Worm (Caenorhabditis elegans) whole organism, L3 larva: ENCODE data around the gene grl-10.
A peak's percentile ranks its signal among the peaks of the same experiment; 100 is the strongest.

Experiments used
- R02D3.7 ChIP-seq: fragments of 150-350 bp; optimal IDR thresholded peaks from 2 replicates; lab custom pipeline; 2014; ENCODE audit warnings: missing biosample characterization, missing genetic modification characterization
- ZK546.5 ChIP-seq: sonication (generic microtip); optimal IDR thresholded peaks from 2 replicates; lab custom pipeline; 2017; ENCODE audit warnings: missing biosample characterization, missing genetic modification characterization
- aly-2 ChIP-seq: fragments of 150-350 bp; optimal IDR thresholded peaks from 2 replicates; lab custom pipeline; 2014; ENCODE audit warnings: missing biosample characterization, missing genetic modification characterization
- ama-1 ChIP-seq: fragments of 150-350 bp; optimal IDR thresholded peaks from 2 replicates; lab custom pipeline; 2018
- ceh-16 ChIP-seq: sonication (generic microtip); optimal IDR thresholded peaks from 2 replicates; lab custom pipeline; 2017; ENCODE audit warnings: missing biosample characterization, missing genetic modification characterization
- ceh-28 ChIP-seq: fragments of 150-350 bp; optimal IDR thresholded peaks from 2 replicates; lab custom pipeline; 2014; ENCODE audit warnings: missing biosample characterization, missing genetic modification reagents, missing genetic modification characterization
- ceh-82 ChIP-seq: fragments of 150-350 bp; optimal IDR thresholded peaks from 2 replicates; lab custom pipeline; 2014; ENCODE audit warnings: missing biosample characterization, missing genetic modification characterization
- ceh-9 ChIP-seq: sonication (generic microtip); optimal IDR thresholded peaks from 2 replicates; lab custom pipeline; 2018; ENCODE audit warnings: missing biosample characterization, missing genetic modification characterization
- egl-27 ChIP-seq: sonication (generic microtip); optimal IDR thresholded peaks from 4 replicates; lab custom pipeline; 2017; ENCODE audit warnings: missing biosample characterization, missing genetic modification reagents, missing genetic modification characterization
- egl-5 ChIP-seq: fragments of 150-350 bp; optimal IDR thresholded peaks from 2 replicates; lab custom pipeline; 2017; ENCODE audit warnings: missing biosample characterization, missing genetic modification reagents, missing genetic modification characterization, inconsistent platforms
- elt-1 ChIP-seq: fragments of 150-350 bp; optimal IDR thresholded peaks from 2 replicates; lab custom pipeline; 2014; ENCODE audit warnings: missing biosample characterization, missing genetic modification characterization
- elt-2 ChIP-seq: sonication (generic microtip); optimal IDR thresholded peaks from 2 replicates; lab custom pipeline; 2016; ENCODE audit warnings: missing genetic modification reagents, mild to moderate bottlenecking, missing genetic modification characterization, missing compliant biosample characterization
- elt-3 ChIP-seq, 3 experiments: fragments of 150-350 bp in 1 of 3; sonication (generic microtip) in 2 of 3; optimal IDR thresholded peaks; 2 replicates in 2 of 3; 4 replicates in 1 of 3; lab custom pipeline; 2014 to 2017; ENCODE audit warnings: missing biosample characterization in 3 of 3, missing genetic modification characterization in 3 of 3
- fkh-10 ChIP-seq: sonication (generic microtip); optimal IDR thresholded peaks from 2 replicates; lab custom pipeline; 2017; ENCODE audit warnings: missing biosample characterization, missing genetic modification reagents, missing genetic modification characterization
- fkh-2 ChIP-seq: fragments of 150-350 bp; optimal IDR thresholded peaks from 2 replicates; lab custom pipeline; 2014; ENCODE audit warnings: missing biosample characterization, missing genetic modification reagents, missing genetic modification characterization
- fos-1 ChIP-seq: fragments of 150-350 bp; optimal IDR thresholded peaks from 2 replicates; lab custom pipeline; 2014; ENCODE audit warnings: missing biosample characterization, missing genetic modification characterization
- hmg-11 ChIP-seq: sonication (generic microtip); optimal IDR thresholded peaks from 2 replicates; lab custom pipeline; 2016; ENCODE audit warnings: missing genetic modification characterization, missing compliant biosample characterization
- jun-1 ChIP-seq: fragments of 150-350 bp; optimal IDR thresholded peaks from 2 replicates; lab custom pipeline; 2014; ENCODE audit warnings: missing biosample characterization, missing genetic modification reagents, missing genetic modification characterization
- lin-39 ChIP-seq: fragments of 150-350 bp; optimal IDR thresholded peaks from 2 replicates; lab custom pipeline; 2018; ENCODE audit warnings: missing biosample characterization, missing genetic modification reagents, missing genetic modification characterization
- lsy-12 ChIP-seq: sonication (generic microtip); optimal IDR thresholded peaks from 2 replicates; lab custom pipeline; 2016; ENCODE audit warnings: mild to moderate bottlenecking, missing genetic modification characterization, missing compliant biosample characterization
- mdl-1 ChIP-seq: fragments of 150-350 bp; optimal IDR thresholded peaks from 2 replicates; lab custom pipeline; 2014; ENCODE audit warnings: missing biosample characterization, missing genetic modification characterization
- mml-1 ChIP-seq: fragments of 150-350 bp; sonication (generic microtip); optimal IDR thresholded peaks from 3 replicates; lab custom pipeline; 2014; ENCODE audit warnings: missing biosample characterization, missing genetic modification characterization
- nfya-1 ChIP-seq: sonication (generic microtip); optimal IDR thresholded peaks from 2 replicates; lab custom pipeline; 2017; ENCODE audit warnings: missing genetic modification characterization, mild to moderate bottlenecking, missing compliant biosample characterization, antibody characterized with exemption, moderate library complexity; ENCODE audit not compliant: insufficient read depth
- nhr-11 ChIP-seq: fragments of 150-350 bp; optimal IDR thresholded peaks from 2 replicates; lab custom pipeline; 2014; ENCODE audit warnings: missing biosample characterization, missing genetic modification characterization
- nhr-12 ChIP-seq: fragments of 150-350 bp; optimal IDR thresholded peaks from 2 replicates; lab custom pipeline; 2014; ENCODE audit warnings: missing biosample characterization, missing genetic modification characterization
- nhr-23 ChIP-seq: fragments of 150-350 bp; optimal IDR thresholded peaks from 2 replicates; lab custom pipeline; 2014; ENCODE audit warnings: missing biosample characterization, missing genetic modification reagents, missing genetic modification characterization
- nhr-25 ChIP-seq: sonication (generic microtip); optimal IDR thresholded peaks from 2 replicates; lab custom pipeline; 2017; ENCODE audit warnings: missing biosample characterization, missing genetic modification characterization
- nhr-28 ChIP-seq: fragments of 150-350 bp; optimal IDR thresholded peaks from 2 replicates; lab custom pipeline; 2014; ENCODE audit warnings: missing biosample characterization, missing genetic modification characterization
- nhr-43 ChIP-seq: sonication (generic microtip); optimal IDR thresholded peaks from 2 replicates; lab custom pipeline; 2016; ENCODE audit warnings: mild to moderate bottlenecking, missing genetic modification characterization, missing compliant biosample characterization; ENCODE audit not compliant: poor library complexity, severe bottlenecking
- nhr-76 ChIP-seq: fragments of 150-350 bp; sonication (generic microtip); optimal IDR thresholded peaks from 5 replicates; lab custom pipeline; 2014; ENCODE audit warnings: missing biosample characterization, missing genetic modification characterization
- pha-4 ChIP-seq: fragments of 150-350 bp; optimal IDR thresholded peaks from 2 replicates; lab custom pipeline; 2014; ENCODE audit warnings: missing biosample characterization, missing genetic modification reagents, missing genetic modification characterization
- pqm-1 ChIP-seq: fragments of 150-350 bp; optimal IDR thresholded peaks from 2 replicates; lab custom pipeline; 2017; ENCODE audit warnings: missing biosample characterization, missing genetic modification characterization, inconsistent platforms
- sea-2 ChIP-seq: fragments of 150-350 bp; sonication (generic microtip); optimal IDR thresholded peaks from 4 replicates; lab custom pipeline; 2014; ENCODE audit warnings: missing biosample characterization, missing genetic modification reagents, missing genetic modification characterization
- skn-1 ChIP-seq: fragments of 150-350 bp; optimal IDR thresholded peaks from 2 replicates; lab custom pipeline; 2014; ENCODE audit warnings: missing biosample characterization, missing genetic modification characterization
- snpc-4 ChIP-seq: fragments of 150-350 bp; optimal IDR thresholded peaks from 2 replicates; lab custom pipeline; 2014; ENCODE audit warnings: missing biosample characterization, missing genetic modification characterization
- tbx-2 ChIP-seq: sonication (generic microtip); optimal IDR thresholded peaks from 2 replicates; lab custom pipeline; 2016; ENCODE audit warnings: mild to moderate bottlenecking, missing genetic modification characterization, missing compliant biosample characterization
- unc-39 ChIP-seq: sonication (generic microtip); optimal IDR thresholded peaks from 4 replicates; lab custom pipeline; 2017; ENCODE audit warnings: missing biosample characterization, missing genetic modification characterization
- unc-62 ChIP-seq: fragments of 150-350 bp; sonication (generic microtip); optimal IDR thresholded peaks from 4 replicates; lab custom pipeline; 2014; ENCODE audit warnings: missing biosample characterization, missing genetic modification reagents, missing genetic modification characterization
- zag-1 ChIP-seq: fragments of 150-350 bp; optimal IDR thresholded peaks from 2 replicates; lab custom pipeline; 2014; ENCODE audit warnings: missing biosample characterization, missing genetic modification characterization
- ztf-11 ChIP-seq: fragments of 150-350 bp; optimal IDR thresholded peaks from 2 replicates; lab custom pipeline; 2014; ENCODE audit warnings: missing biosample characterization, missing genetic modification characterization
- ztf-4 ChIP-seq: fragments of 150-350 bp; optimal IDR thresholded peaks from 2 replicates; lab custom pipeline; 2014; ENCODE audit warnings: missing biosample characterization, missing genetic modification characterization

grl-10 gene

DNA sequence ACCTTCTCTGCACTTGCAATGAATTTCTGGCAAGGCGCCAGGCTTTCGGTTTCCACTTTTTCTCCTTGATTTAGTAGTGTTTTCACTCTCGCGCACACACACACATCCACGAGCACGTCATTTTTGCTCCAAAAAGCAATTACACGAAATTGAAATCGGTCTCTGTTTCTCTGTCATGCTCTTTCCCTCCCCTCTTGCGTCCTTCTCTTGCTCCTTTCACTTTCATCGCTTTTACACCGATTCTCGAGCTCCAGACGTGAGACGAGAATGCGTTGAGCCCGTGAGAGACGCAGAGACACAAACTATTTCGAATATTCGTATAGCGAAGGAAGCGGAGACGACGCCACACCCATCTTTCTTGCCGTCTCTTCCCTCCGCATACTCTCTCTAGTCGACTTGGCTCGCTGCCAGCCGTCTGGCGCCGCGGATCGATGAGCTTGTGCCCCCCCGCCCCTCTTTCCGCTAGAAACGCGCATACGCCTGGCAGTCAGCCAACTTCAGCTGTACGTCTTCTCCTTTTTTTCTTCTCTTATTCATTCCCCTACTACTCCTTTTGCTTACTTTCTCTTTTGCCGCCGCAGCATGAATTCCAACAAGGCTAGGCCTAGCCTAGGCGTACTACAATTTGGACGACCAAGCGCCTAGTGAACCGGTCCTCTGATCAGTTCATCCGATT, 46.2 kb upstream of the grl-10 start (continued):
- TF ChIP-seq fos-1 (no peak), aly-2 (tag; lab: Kevin White, UChicago) (no peak), jun-1 (tag; lab: Kevin White, UChicago) (peak; percentile 67)
- TF ChIP-seq, all 47 proteins: peak for 22

DNA sequence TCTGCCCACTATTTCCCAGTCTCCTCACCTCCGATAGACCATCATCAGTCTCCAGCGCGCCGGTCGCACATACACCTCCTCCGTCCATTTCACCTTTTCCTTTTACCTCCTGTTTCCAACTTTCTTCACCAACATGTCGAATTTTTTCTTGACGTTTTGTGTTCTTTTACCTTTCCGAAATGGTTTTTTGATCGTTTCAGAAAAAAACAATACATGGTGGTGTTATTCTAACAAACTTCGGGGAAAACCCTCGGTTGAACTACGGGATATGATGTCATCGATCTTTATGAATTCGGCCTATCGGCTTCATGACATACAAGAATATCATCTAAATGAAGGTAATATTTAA, 45.7 kb upstream of the grl-10 start, which contains the start of gene Y97E10C.1:
Gene Y97E10C.1 (plus strand): TSS at position 201 of the 349 bp plus-strand sequence.
- TF ChIP-seq sea-2 (GFP tag; lab: Kevin White, UChicago) (no peak), lin-39 (tag; lab: Kevin White, UChicago) (no peak), nhr-76 (tag; lab: Kevin White, UChicago) (no peak), jun-1 (tag; lab: Kevin White, UChicago) (no peak)

ce11 chrV:7730488-7730887, 43.9 kb upstream of the grl-10 start:
- TF ChIP-seq tbx-2 (tag; lab: Kevin White, UChicago) (no peak), elt-3 (tag; optimal IDR thresholded peaks at IDR 0.05; lab: Kevin White, UChicago) (peak in 1 of 3 experiments; percentile 12), jun-1 (tag; lab: Kevin White, UChicago) (peak; percentile 31), nfya-1 (tag; lab: Kevin White, UChicago) (peak; percentile 45), nhr-23 (peak; percentile 22), pha-4 (tag; lab: Kevin White, UChicago) (peak; percentile 63), pqm-1 (tag; lab: Kevin White, UChicago) (no peak), lsy-12 (tag; lab: Kevin White, UChicago) (peak; percentile 40), fkh-10 (GFP tag; lab: Kevin White, UChicago) (no peak), aly-2 (tag; lab: Kevin White, UChicago) (no peak), nhr-43 (no peak), egl-5 (no peak), nhr-25 (tag; lab: Kevin White, UChicago) (peak; percentile 61), zag-1 (tag; lab: Kevin White, UChicago) (no peak), elt-2 (tag; lab: Kevin White, UChicago) (peak; percentile 21)

ce11 chrV:7733240-7733765, 41.0 kb upstream of the grl-10 start:
- TF ChIP-seq pha-4 (tag; lab: Kevin White, UChicago): no peak
- no peak for TF ChIP-seq zag-1 (tag; lab: Kevin White, UChicago)
- TF ChIP-seq hmg-11: no peak
- no peak for TF ChIP-seq ztf-4 (tag; lab: Kevin White, UChicago)
- TF ChIP-seq unc-62 (GFP tag; lab: Kevin White, UChicago): no peak
- TF ChIP-seq fkh-10 (GFP tag; lab: Kevin White, UChicago): no peak
- TF ChIP-seq elt-1 (tag; lab: Kevin White, UChicago): no peak
- no peak for TF ChIP-seq ama-1 (lab: Kevin White, UChicago)
- TF ChIP-seq mml-1: no peak
- TF ChIP-seq elt-2 (tag; lab: Kevin White, UChicago): no peak

DNA sequence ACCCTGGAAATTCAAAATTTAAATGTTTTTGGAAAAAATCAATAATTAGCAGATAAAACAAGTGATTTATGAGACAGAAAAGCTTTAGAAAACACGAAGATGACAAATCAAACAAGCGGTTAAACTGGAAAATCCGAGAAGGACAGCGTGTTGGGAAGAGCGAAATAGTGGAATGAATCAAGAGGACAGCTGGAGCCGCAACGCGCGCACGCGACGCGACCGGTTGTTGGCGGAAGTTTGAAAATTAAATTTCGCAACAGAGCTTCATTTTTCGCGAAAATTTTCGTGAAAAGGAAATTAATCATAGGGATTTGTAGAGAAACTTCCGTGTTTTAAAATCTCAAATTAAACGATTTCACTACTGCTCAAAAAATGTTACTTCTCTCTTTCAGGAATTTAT, 39.4 kb upstream of the grl-10 start, which contains the start of gene clic-1:
Gene clic-1 (minus strand): TSS at position 3 of the 400 bp plus-strand sequence.
- no peak for TF ChIP-seq ZK546.5 (tag; lab: Kevin White, UChicago)
- TF ChIP-seq ceh-28 (tag; lab: Kevin White, UChicago): peak; percentile 5
- peak; percentile 7 for TF ChIP-seq snpc-4 (tag; lab: Kevin White, UChicago)
- TF ChIP-seq nhr-11 (tag; lab: Kevin White, UChicago): no peak
- no peak for TF ChIP-seq mdl-1 (tag; lab: Kevin White, UChicago)
- no peak for TF ChIP-seq R02D3.7 (tag; lab: Kevin White, UChicago)
- peak; percentile 82 for TF ChIP-seq lin-39 (tag; lab: Kevin White, UChicago)
- TF ChIP-seq zag-1 (tag; lab: Kevin White, UChicago): no peak
- no peak for TF ChIP-seq nhr-12 (tag; lab: Kevin White, UChicago)
- no peak for TF ChIP-seq ceh-9 (tag; lab: Kevin White, UChicago)
- no peak for TF ChIP-seq ztf-11 (tag; lab: Kevin White, UChicago)
- TF ChIP-seq egl-27 (tag; lab: Kevin White, UChicago): no peak
- peak; percentile 57 for TF ChIP-seq hmg-11
- peak; percentile 65 for TF ChIP-seq nhr-25 (tag; lab: Kevin White, UChicago)
- TF ChIP-seq ceh-82: no peak
- no peak for TF ChIP-seq elt-3 (tag; optimal IDR thresholded peaks at IDR 0.05; lab: Kevin White, UChicago)
- TF ChIP-seq aly-2 (tag; lab: Kevin White, UChicago): no peak
- TF ChIP-seq elt-2 (tag; lab: Kevin White, UChicago): peak; percentile 4
- no peak for TF ChIP-seq sea-2 (GFP tag; lab: Kevin White, UChicago)
- peak; percentile 77 for TF ChIP-seq pha-4 (tag; lab: Kevin White, UChicago)
- no peak for TF ChIP-seq jun-1 (tag; lab: Kevin White, UChicago)
- peak; percentile 83 for TF ChIP-seq skn-1 (tag; lab: Kevin White, UChicago)
- TF ChIP-seq nhr-28 (tag; lab: Kevin White, UChicago): no peak
- TF ChIP-seq ceh-16 (tag; lab: Kevin White, UChicago): no peak
- no peak for TF ChIP-seq unc-62 (GFP tag; lab: Kevin White, UChicago)
- no peak for TF ChIP-seq fkh-2 (tag; lab: Kevin White, UChicago)
- TF ChIP-seq nhr-76 (tag; lab: Kevin White, UChicago): no peak
- TF ChIP-seq unc-39: no peak
- peak; percentile 66 for TF ChIP-seq nhr-23
- TF ChIP-seq egl-5: peak; percentile 23
- no peak for TF ChIP-seq nhr-43
